Fruit fly (Drosophila melanogaster) whole organism, prepupa: ENCODE results near the gene Adk2.

Experiments used
- CG10631 ChIP-seq: fragments of 200-800 bp; sonication (Bioruptor generic); optimal IDR thresholded peaks from 2 replicates; lab custom pipeline; 2016; ENCODE audit warnings: missing biosample characterization, missing genetic modification characterization
- CG10669 ChIP-seq: fragments of 200-800 bp; sonication (Bioruptor generic); optimal IDR thresholded peaks from 3 replicates; lab custom pipeline; 2018; ENCODE audit warnings: missing biosample characterization, mild to moderate bottlenecking, missing genetic modification characterization, moderate library complexity
- CG11294 ChIP-seq: fragments of 200-800 bp; sonication (Bioruptor generic); IDR thresholded peaks from 2 replicates; pipeline ENCODE4 v1.3.6; 2022; ENCODE audit warnings: missing biosample characterization, missing genetic modification characterization
- CG11762 ChIP-seq: fragments of 200-800 bp; sonication (Bioruptor generic); optimal IDR thresholded peaks from 3 replicates; lab custom pipeline; 2016; ENCODE audit warnings: missing biosample characterization, missing genetic modification characterization; ENCODE audit not compliant: insufficient read depth
- CG11902 ChIP-seq: fragments of 200-800 bp; sonication (Bioruptor generic); optimal IDR thresholded peaks from 3 replicates; lab custom pipeline; 2016; ENCODE audit warnings: missing biosample characterization, missing genetic modification characterization
- CG15336 ChIP-seq: fragments of 200-800 bp; sonication (Bioruptor generic); IDR thresholded peaks from 2 replicates; pipeline ENCODE4 v1.3.6; 2022; ENCODE audit warnings: missing biosample characterization, missing genetic modification characterization
- CG1621 ChIP-seq: fragments of 200-800 bp; sonication (Bioruptor generic); optimal IDR thresholded peaks from 3 replicates; lab custom pipeline; 2018; ENCODE audit warnings: missing biosample characterization, mild to moderate bottlenecking, missing genetic modification characterization
- CG31627 ChIP-seq: fragments of 200-800 bp; sonication (Bioruptor generic); optimal IDR thresholded peaks from 3 replicates; lab custom pipeline; 2016; ENCODE audit warnings: missing biosample characterization, missing genetic modification characterization
- CG32006 ChIP-seq: fragments of 200-800 bp; sonication (Bioruptor generic); optimal IDR thresholded peaks from 3 replicates; lab custom pipeline; 2017; ENCODE audit warnings: missing biosample characterization, mild to moderate bottlenecking, missing genetic modification characterization
- CG34406 ChIP-seq: fragments of 200-800 bp; sonication (Bioruptor generic); optimal IDR thresholded peaks from 3 replicates; lab custom pipeline; 2016; ENCODE audit warnings: missing biosample characterization, missing genetic modification characterization
- CG3919 ChIP-seq: fragments of 200-800 bp; sonication (Bioruptor generic); optimal IDR thresholded peaks from 3 replicates; lab custom pipeline; 2016; ENCODE audit warnings: missing biosample characterization, missing genetic modification characterization
- CG4318 ChIP-seq: fragments of 200-800 bp; sonication (Bioruptor generic); optimal IDR thresholded peaks from 3 replicates; lab custom pipeline; 2017; ENCODE audit warnings: missing biosample characterization, mild to moderate bottlenecking, missing genetic modification characterization
- CG6163 ChIP-seq: fragments of 200-800 bp; sonication (Bioruptor generic); IDR thresholded peaks from 3 replicates; pipeline ENCODE4 v1.3.6; 2022; ENCODE audit warnings: missing biosample characterization, missing genetic modification characterization
- CG6276 ChIP-seq: fragments of 200-800 bp; sonication (Bioruptor generic); optimal IDR thresholded peaks from 2 replicates; lab custom pipeline; 2017; ENCODE audit warnings: missing biosample characterization, mild to moderate bottlenecking, missing genetic modification characterization
- CG6792 ChIP-seq: fragments of 200-800 bp; sonication (Bioruptor generic); optimal IDR thresholded peaks from 3 replicates; lab custom pipeline; 2016; ENCODE audit warnings: missing biosample characterization, missing genetic modification characterization
- CG6854 ChIP-seq: fragments of 200-800 bp; sonication (Bioruptor generic); optimal IDR thresholded peaks from 2 replicates; lab custom pipeline; 2017; ENCODE audit warnings: missing biosample characterization, mild to moderate bottlenecking, missing genetic modification characterization
- CG8319 ChIP-seq: fragments of 200-800 bp; sonication (Bioruptor generic); optimal IDR thresholded peaks from 3 replicates; lab custom pipeline; 2016; ENCODE audit warnings: missing biosample characterization, missing genetic modification characterization
- CG8632 ChIP-seq: fragments of 200-800 bp; sonication (Bioruptor generic); optimal IDR thresholded peaks from 3 replicates; lab custom pipeline; 2016; ENCODE audit warnings: missing biosample characterization, missing genetic modification characterization
- CG9139 ChIP-seq: fragments of 200-800 bp; sonication (Bioruptor generic); optimal IDR thresholded peaks from 3 replicates; lab custom pipeline; 2017; ENCODE audit warnings: missing biosample characterization, mild to moderate bottlenecking, missing genetic modification characterization
- Eip75B ChIP-seq: fragments of 200-800 bp; sonication (Bioruptor generic); optimal IDR thresholded peaks from 3 replicates; lab custom pipeline; 2016; ENCODE audit warnings: missing biosample characterization, missing genetic modification characterization
- Eip78C ChIP-seq: fragments of 200-800 bp; sonication (Bioruptor generic); peaks from one replicate; lab custom pipeline; 2016; ENCODE audit warnings: missing biosample characterization, missing genetic modification characterization
- Eip93F ChIP-seq: fragments of 200-800 bp; sonication (Bioruptor generic); optimal IDR thresholded peaks from 2 replicates; lab custom pipeline; 2016; ENCODE audit warnings: missing biosample characterization, mild to moderate bottlenecking, missing genetic modification characterization
- Ets21C ChIP-seq: fragments of 200-800 bp; sonication (Bioruptor generic); optimal IDR thresholded peaks from 3 replicates; lab custom pipeline; 2016; ENCODE audit warnings: missing biosample characterization, missing genetic modification characterization
- Ets96B ChIP-seq: fragments of 200-800 bp; optimal IDR thresholded peaks from 2 replicates; lab custom pipeline; 2019; ENCODE audit warnings: missing biosample characterization, mild to moderate bottlenecking, missing genetic modification characterization, moderate library complexity
- Hr38 ChIP-seq: sonication (Bioruptor generic); optimal IDR thresholded peaks from 2 replicates; lab custom pipeline; 2016; ENCODE audit warnings: missing biosample characterization, missing genetic modification characterization
- Hr39 ChIP-seq: fragments of 200-800 bp; sonication (Bioruptor generic); optimal IDR thresholded peaks from 2 replicates; lab custom pipeline; 2016; ENCODE audit warnings: missing biosample characterization, missing genetic modification characterization
- Lpt ChIP-seq: fragments of 200-800 bp; sonication (Bioruptor generic); optimal IDR thresholded peaks from 3 replicates; lab custom pipeline; 2016; ENCODE audit warnings: missing biosample characterization, missing genetic modification characterization
- OdsH ChIP-seq: fragments of 200-800 bp; sonication (Bioruptor generic); optimal IDR thresholded peaks from 3 replicates; lab custom pipeline; 2016; ENCODE audit warnings: missing biosample characterization, missing genetic modification characterization
- Sox102F ChIP-seq: fragments of 200-800 bp; sonication (Bioruptor generic); optimal IDR thresholded peaks from 2 replicates; lab custom pipeline; 2016; ENCODE audit warnings: missing biosample characterization, mild to moderate bottlenecking, missing genetic modification characterization
- Sox14 ChIP-seq: fragments of 200-800 bp; sonication (Bioruptor generic); optimal IDR thresholded peaks from 3 replicates; lab custom pipeline; 2016; ENCODE audit warnings: missing biosample characterization, missing genetic modification characterization
- achi ChIP-seq: fragments of 200-800 bp; sonication (Bioruptor generic); optimal IDR thresholded peaks from 3 replicates; lab custom pipeline; 2016; ENCODE audit warnings: missing biosample characterization, missing genetic modification characterization
- cyc ChIP-seq: fragments of 200-800 bp; sonication (Bioruptor generic); optimal IDR thresholded peaks from 3 replicates; lab custom pipeline; 2016; ENCODE audit warnings: missing biosample characterization, missing genetic modification characterization
- dac ChIP-seq: fragments of 200-800 bp; sonication (Bioruptor generic); optimal IDR thresholded peaks from 2 replicates; lab custom pipeline; 2017; ENCODE audit warnings: missing biosample characterization, mild to moderate bottlenecking, missing genetic modification characterization
- dsx ChIP-seq: fragments of 200-800 bp; optimal IDR thresholded peaks from 3 replicates; lab custom pipeline; 2019; ENCODE audit warnings: missing biosample characterization, mild to moderate bottlenecking, missing genetic modification characterization, moderate library complexity; ENCODE audit not compliant: poor library complexity, severe bottlenecking
- eg ChIP-seq: fragments of 200-800 bp; sonication (Bioruptor generic); IDR thresholded peaks from 3 replicates; pipeline ENCODE4 v1.3.6; 2022; ENCODE audit warnings: missing biosample characterization, missing genetic modification characterization
- esn ChIP-seq: fragments of 200-800 bp; sonication (Bioruptor generic); optimal IDR thresholded peaks from 2 replicates; lab custom pipeline; 2016; ENCODE audit warnings: missing biosample characterization, mild to moderate bottlenecking, missing genetic modification characterization, moderate library complexity
- fd59A ChIP-seq: fragments of 200-800 bp; sonication (Bioruptor generic); optimal IDR thresholded peaks from 2 replicates; lab custom pipeline; 2017; ENCODE audit warnings: missing biosample characterization, mild to moderate bottlenecking, missing genetic modification characterization, missing genetic modification reagents
- fd85E ChIP-seq: fragments of 200-800 bp; sonication (Bioruptor generic); optimal IDR thresholded peaks from 3 replicates; lab custom pipeline; 2016; ENCODE audit warnings: missing biosample characterization, missing genetic modification characterization
- fkh ChIP-seq: fragments of 200-800 bp; sonication (Bioruptor generic); optimal IDR thresholded peaks from 3 replicates; lab custom pipeline; 2017; ENCODE audit warnings: missing biosample characterization, mild to moderate bottlenecking, missing genetic modification characterization, moderate library complexity
- lz ChIP-seq: fragments of 200-800 bp; sonication (Bioruptor generic); optimal IDR thresholded peaks from 3 replicates; lab custom pipeline; 2016; ENCODE audit warnings: missing biosample characterization, missing genetic modification characterization
- net ChIP-seq: fragments of 200-800 bp; sonication (Bioruptor generic); optimal IDR thresholded peaks from 3 replicates; lab custom pipeline; 2016; ENCODE audit warnings: missing biosample characterization, missing genetic modification characterization
- salr ChIP-seq, 2 experiments: fragments of 200-800 bp; sonication (Bioruptor generic); optimal IDR thresholded peaks; 3 replicates each; lab custom pipeline; 2016 to 2018; ENCODE audit warnings: missing biosample characterization in 2 of 2, missing genetic modification characterization in 2 of 2, mild to moderate bottlenecking in 1 of 2
- ss ChIP-seq, 2 experiments: fragments of 200-800 bp; sonication (Bioruptor generic); optimal IDR thresholded peaks; 2 replicates in 1 of 2; 3 replicates in 1 of 2; lab custom pipeline; 2017 to 2018; ENCODE audit warnings: mild to moderate bottlenecking in 2 of 2, missing biosample characterization in 2 of 2, missing genetic modification characterization in 2 of 2, moderate library complexity in 1 of 2
- svp ChIP-seq: fragments of 200-800 bp; sonication (Bioruptor generic); peaks from one replicate; lab custom pipeline; 2016; ENCODE audit warnings: missing biosample characterization, missing genetic modification characterization
- topi ChIP-seq: fragments of 200-800 bp; sonication (Bioruptor generic); optimal IDR thresholded peaks from 3 replicates; lab custom pipeline; 2016; ENCODE audit warnings: missing biosample characterization, missing genetic modification characterization
- vri ChIP-seq: fragments of 200-800 bp; sonication (Bioruptor generic); optimal IDR thresholded peaks from 3 replicates; lab custom pipeline; 2016; ENCODE audit warnings: missing biosample characterization, mild to moderate bottlenecking, missing genetic modification characterization

Adk2 gene

DNA sequence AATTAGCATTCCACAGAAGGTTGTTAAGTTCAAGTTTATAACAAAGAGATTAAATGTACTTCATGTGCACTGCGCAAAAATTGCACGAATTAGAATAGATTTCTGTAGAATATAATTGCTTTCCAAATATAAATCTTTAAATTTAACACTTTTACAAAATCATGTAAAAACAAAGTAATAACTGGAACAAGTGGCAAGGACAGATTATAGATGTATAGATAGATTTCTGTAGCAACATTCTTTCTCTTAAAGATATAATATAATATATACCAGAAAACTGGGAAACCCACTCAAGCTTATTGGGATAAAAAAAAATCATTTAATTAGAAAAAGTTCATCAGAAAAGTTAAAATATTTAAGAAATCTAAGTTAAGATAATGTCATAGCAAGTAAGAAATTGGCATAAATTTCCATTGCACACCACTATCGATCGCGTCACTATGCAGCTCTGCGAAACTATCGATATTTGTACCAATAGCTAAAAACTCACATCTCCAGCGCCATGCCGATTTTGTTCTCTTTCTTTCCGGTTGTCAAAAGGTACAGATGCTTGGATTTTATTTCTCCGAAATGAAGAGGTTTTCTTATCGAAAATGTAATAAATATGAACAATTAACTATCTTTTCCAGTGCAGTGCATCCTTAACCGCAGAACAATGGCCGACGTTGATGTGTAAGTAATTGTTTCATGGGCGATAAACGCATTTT lies 519 bp upstream of the Adk2 start, which contains the start of gene RpS12 (continued):
- TF ChIP-seq Lpt (GFP tag; lab: Kevin White, UChicago) (no peak), Eip75B (GFP tag; lab: Kevin White, UChicago) (peak; percentile 27), CG11294 (GFP tag; lab: Robert Waterston, UW) (0 out of 2 replicates have a peak, but pooled peaks have one; percentile 6), CG1621 (tag; lab: Kevin White, UChicago) (peak; percentile 51), fd85E (GFP tag; lab: Kevin White, UChicago) (peak; percentile 79), CG4318 (GFP tag; lab: Kevin White, UChicago) (peak; percentile 40), OdsH (peak; percentile 57), dsx (no peak), CG6792 (peak; percentile 47), achi (GFP tag; lab: Kevin White, UChicago) (peak; percentile 94), CG6276 (GFP tag; lab: Kevin White, UChicago) (peak; percentile 0), eg (GFP tag; lab: Robert Waterston, UW) (peak; percentile 47), CG9139 (GFP tag; lab: Kevin White, UChicago) (peak; percentile 63), CG6854 (GFP tag; lab: Kevin White, UChicago) (peak; percentile 90), Eip78C (GFP tag; lab: Kevin White, UChicago) (peak; percentile 81), net (GFP tag; lab: Kevin White, UChicago) (peak; percentile 79)

DNA sequence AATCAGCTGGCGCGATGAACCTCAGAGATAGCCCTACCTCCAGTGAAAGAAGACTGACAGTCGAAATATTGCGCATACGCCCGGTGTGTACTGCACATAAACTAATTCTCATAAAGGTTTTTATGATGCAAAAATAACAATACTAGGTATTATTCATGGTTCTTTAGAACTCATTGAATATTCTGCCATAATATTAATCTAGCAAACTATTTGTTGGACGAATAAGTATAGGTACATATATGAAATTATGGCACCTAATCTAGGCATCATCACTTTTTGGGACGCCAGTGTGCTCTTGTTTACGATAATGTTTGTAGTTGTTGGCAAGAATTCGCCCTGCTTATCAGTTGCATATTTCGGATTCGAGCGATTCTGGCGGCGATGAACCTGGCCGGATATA lies 761 bp downstream of the Adk2 start:
- TF ChIP-seq CG4318 (GFP tag; lab: Kevin White, UChicago) (no peak), CG9139 (GFP tag; lab: Kevin White, UChicago) (no peak), OdsH (peak; percentile 54), topi (GFP tag; lab: Kevin White, UChicago) (peak; percentile 73), Eip93F (peak; percentile 72), Sox14 (GFP tag; lab: Kevin White, UChicago) (peak; percentile 53), CG8632 (GFP tag; lab: Kevin White, UChicago) (peak; percentile 57), esn (peak; percentile 83), dsx (no peak), CG3919 (GFP tag; lab: Kevin White, UChicago) (peak; percentile 30), CG8319 (peak; percentile 43), vri (GFP tag; lab: Kevin White, UChicago) (peak; percentile 59), Eip75B (GFP tag; lab: Kevin White, UChicago) (peak; percentile 45), CG32006 (no peak), CG6792 (peak; percentile 65), Ets96B (tag; lab: Kevin White, UChicago) (no peak), dac (GFP tag; lab: Kevin White, UChicago) (no peak), Eip78C (GFP tag; lab: Kevin White, UChicago) (peak; percentile 77), Hr39 (peak; percentile 79), svp (GFP tag; lab: Kevin White, UChicago) (peak; percentile 97), salr (GFP tag; optimal IDR thresholded peaks at IDR 0.05; lab: Kevin White, UChicago) (peak in 1 of 2 experiments; percentile 32), CG10631 (GFP tag; lab: Kevin White, UChicago) (peak; percentile 1), lz (GFP tag; lab: Kevin White, UChicago) (peak; percentile 79), fkh (no peak), CG10669 (GFP tag; lab: Kevin White, UChicago) (no peak), CG31627 (GFP tag; lab: Kevin White, UChicago) (peak; percentile 64), fd85E (GFP tag; lab: Kevin White, UChicago) (no peak), fd59A (no peak), CG34406 (peak; percentile 47), achi (GFP tag; lab: Kevin White, UChicago) (peak; percentile 43), CG11294 (GFP tag; lab: Robert Waterston, UW) (no peak), CG1621 (tag; lab: Kevin White, UChicago) (no peak), cyc (peak; percentile 60), CG11902 (GFP tag; lab: Kevin White, UChicago) (peak; percentile 36), Hr38 (GFP tag; lab: Kevin White, UChicago) (no peak), ss (GFP tag; optimal IDR thresholded peaks at IDR 0.05; lab: Kevin White, UChicago) (no peak), Sox102F (GFP tag; lab: Kevin White, UChicago) (peak; percentile 80), CG15336 (peak; percentile 23; the same call in 1 of the 2 replicates), Ets21C (GFP tag; lab: Kevin White, UChicago) (peak; percentile 60), CG6163 (GFP tag; lab: Robert Waterston, UW) (0 out of 3 replicates have a peak, but pooled peaks have one; percentile 14), CG11762 (peak; percentile 32)
